Worm (Caenorhabditis elegans) whole organism, late embryonic: ENCODE measurements around the gene Y73B6BL.14.

Experiments
- ahr-1 ChIP-seq: sonication (generic microtip); optimal IDR thresholded peaks from 2 replicates; lab custom pipeline; 2016; ENCODE audit warnings: missing genetic modification characterization, missing compliant biosample characterization
- lin-11 ChIP-seq: fragments of 200-800 bp; sonication (Bioruptor generic); optimal IDR thresholded peaks from 2 replicates; lab custom pipeline; 2018; ENCODE audit warnings: mild to moderate bottlenecking, missing genetic modification characterization, missing compliant biosample characterization
- pha-2 ChIP-seq: sonication (generic microtip); optimal IDR thresholded peaks from 2 replicates; lab custom pipeline; 2017; ENCODE audit warnings: mild to moderate bottlenecking, missing genetic modification characterization, missing compliant biosample characterization
- tbx-7 ChIP-seq: sonication (generic microtip); optimal IDR thresholded peaks from 2 replicates; lab custom pipeline; 2016; ENCODE audit warnings: missing genotype, missing genetic modification characterization, missing compliant biosample characterization

DNA sequence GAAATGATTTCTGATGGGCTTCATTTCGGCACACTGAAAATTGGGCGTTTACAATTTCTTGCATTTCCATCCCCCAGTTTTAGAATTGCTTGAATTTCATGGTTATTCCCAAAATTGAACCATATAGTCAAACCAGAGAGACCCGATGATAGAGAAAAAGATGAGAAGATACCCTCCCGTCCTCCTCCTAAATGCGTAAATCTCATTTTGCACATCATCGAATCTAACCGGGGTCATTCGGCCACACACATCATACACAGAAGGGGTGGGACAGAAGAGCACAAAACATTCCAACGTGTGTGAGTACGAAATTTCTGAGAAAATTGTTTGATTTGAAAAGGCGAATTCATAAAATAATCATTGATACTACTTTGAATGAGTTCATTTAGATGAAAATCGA, 20.8 kb upstream of the Y73B6BL.14 start:
- no peak for TF ChIP-seq lin-11 (tag; lab: Kevin White, UChicago)
- no peak for TF ChIP-seq ahr-1 (tag; lab: Kevin White, UChicago)
- no peak for TF ChIP-seq pha-2 (tag; lab: Kevin White, UChicago)
- no peak for TF ChIP-seq tbx-7 (tag; lab: Kevin White, UChicago)
